Fruit fly (Drosophila melanogaster) whole organism, embryonic: ENCODE measurements around the gene CG46396.
A peak's percentile ranks its signal among the peaks of the same experiment; 100 is the strongest.

Experiments
- Atf3 ChIP-seq: fragments of 200-800 bp; sonication (Bioruptor generic); optimal IDR thresholded peaks from 3 replicates; lab custom pipeline; 2016; ENCODE audit warnings: missing biosample characterization, missing genetic modification characterization
- Atf6 ChIP-seq: fragments of 200-800 bp; sonication (Bioruptor generic); IDR thresholded peaks from 2 replicates; pipeline ENCODE4 v1.3.6; 2022; ENCODE audit warnings: missing biosample characterization, missing genetic modification characterization
- Bdp1 ChIP-seq: fragments of 200-800 bp; sonication (Bioruptor generic); optimal IDR thresholded peaks from 3 replicates; lab custom pipeline; 2016; ENCODE audit warnings: missing biosample characterization, missing genetic modification characterization
- Blimp-1 ChIP-seq: fragments of 200-800 bp; sonication (Bioruptor generic); optimal IDR thresholded peaks from 3 replicates; lab custom pipeline; 2018; ENCODE audit warnings: missing biosample characterization, missing genetic modification characterization, mild to moderate bottlenecking, moderate library complexity, missing genetic modification reagents
- Bteb2 ChIP-seq: fragments of 200-800 bp; sonication (Bioruptor generic); optimal IDR thresholded peaks from 2 replicates; lab custom pipeline; 2016; ENCODE audit warnings: missing biosample characterization, missing genetic modification characterization
- CG10209 ChIP-seq: fragments of 200-800 bp; sonication (Bioruptor generic); optimal IDR thresholded peaks from 3 replicates; lab custom pipeline; 2017; ENCODE audit warnings: missing biosample characterization, mild to moderate bottlenecking, missing genetic modification characterization, missing genetic modification reagents
- CG11247 ChIP-seq: fragments of 200-800 bp; sonication (Bioruptor generic); IDR thresholded peaks from 2 replicates; pipeline ENCODE4 v1.3.6; 2022; ENCODE audit warnings: missing biosample characterization, missing genetic modification characterization
- CG14441 ChIP-seq: fragments of 200-800 bp; sonication (Bioruptor generic); IDR thresholded peaks from 2 replicates; pipeline ENCODE4 v1.3.6; 2022; ENCODE audit warnings: missing biosample characterization, missing genetic modification characterization
- CG14710 ChIP-seq: fragments of 200-800 bp; sonication (Bioruptor generic); optimal IDR thresholded peaks from 3 replicates; lab custom pipeline; 2019; ENCODE audit warnings: missing biosample characterization, mild to moderate bottlenecking, missing genetic modification characterization, moderate library complexity
- CG1647 ChIP-seq: fragments of 200-800 bp; sonication (Bioruptor generic); optimal IDR thresholded peaks from 3 replicates; lab custom pipeline; 2016; ENCODE audit warnings: missing biosample characterization, missing genetic modification characterization
- CG17912 ChIP-seq: fragments of 200-800 bp; sonication (Bioruptor generic); optimal IDR thresholded peaks from 2 replicates; lab custom pipeline; 2018; ENCODE audit warnings: missing biosample characterization, mild to moderate bottlenecking, missing genetic modification characterization
- CG18011 ChIP-seq: fragments of 200-800 bp; sonication (Bioruptor generic); optimal IDR thresholded peaks from 2 replicates; lab custom pipeline; 2017; ENCODE audit warnings: missing biosample characterization, missing genetic modification characterization, mild to moderate bottlenecking, moderate library complexity, missing genotype
- CG18599 ChIP-seq: fragments of 200-800 bp; sonication (Bioruptor generic); optimal IDR thresholded peaks from 3 replicates; lab custom pipeline; 2017; ENCODE audit warnings: missing biosample characterization, missing genetic modification characterization, mild to moderate bottlenecking, moderate library complexity, missing genetic modification reagents
- CG2678 ChIP-seq: fragments of 200-800 bp; sonication (Bioruptor generic); optimal IDR thresholded peaks from 3 replicates; lab custom pipeline; 2019; ENCODE audit warnings: missing biosample characterization, mild to moderate bottlenecking, missing genetic modification characterization, moderate library complexity
- CG2889 ChIP-seq: fragments of 200-800 bp; sonication (Bioruptor generic); IDR thresholded peaks from 3 replicates; pipeline ENCODE4 v1.3.6; 2022; ENCODE audit warnings: missing biosample characterization, missing genetic modification characterization
- CG43689 ChIP-seq: fragments of 200-800 bp; sonication (Bioruptor generic); IDR thresholded peaks from 2 replicates; pipeline ENCODE4 v1.3.6; 2022; ENCODE audit warnings: missing biosample characterization, missing genetic modification characterization
- CG7556 ChIP-seq: fragments of 200-800 bp; sonication (Bioruptor generic); optimal IDR thresholded peaks from 2 replicates; lab custom pipeline; 2017; ENCODE audit warnings: missing biosample characterization, mild to moderate bottlenecking, missing genetic modification characterization
- CG9797 ChIP-seq: fragments of 200-800 bp; sonication (Bioruptor generic); optimal IDR thresholded peaks from 3 replicates; lab custom pipeline; 2018; ENCODE audit warnings: missing biosample characterization, mild to moderate bottlenecking, missing genetic modification characterization
- Doc2 ChIP-seq: fragments of 200-800 bp; sonication (Bioruptor generic); IDR thresholded peaks from 2 replicates; pipeline ENCODE4 v1.3.6; 2022; ENCODE audit warnings: missing biosample characterization, missing genetic modification characterization
- Ets65A ChIP-seq: fragments of 200-800 bp; sonication (Bioruptor generic); peaks from one replicate; lab custom pipeline; 2016; ENCODE audit warnings: missing biosample characterization, missing genetic modification characterization
- Gsc ChIP-seq: fragments of 200-800 bp; sonication (Bioruptor generic); IDR thresholded peaks from 2 replicates; pipeline ENCODE4 v1.3.6; 2022; ENCODE audit warnings: missing biosample characterization, missing genetic modification characterization
- Hsf ChIP-seq: fragments of 200-800 bp; sonication (Bioruptor generic); optimal IDR thresholded peaks from 3 replicates; lab custom pipeline; 2016; ENCODE audit warnings: missing biosample characterization, missing genetic modification characterization
- Nf-YA ChIP-seq: fragments of 200-800 bp; sonication (Bioruptor generic); IDR thresholded peaks from 2 replicates; pipeline ENCODE4 v1.3.6; 2022; ENCODE audit warnings: missing biosample characterization, missing genetic modification characterization
- Usf ChIP-seq: fragments of 200-800 bp; sonication (Bioruptor generic); optimal IDR thresholded peaks from 2 replicates; lab custom pipeline; 2017; ENCODE audit warnings: missing genotype, missing biosample characterization, missing genetic modification characterization
- ap ChIP-seq: fragments of 200-800 bp; sonication (Bioruptor generic); IDR thresholded peaks from 2 replicates; pipeline ENCODE4 v1.3.6; 2022; ENCODE audit warnings: missing biosample characterization, missing genetic modification characterization
- ara ChIP-seq: fragments of 200-800 bp; sonication (Bioruptor generic); IDR thresholded peaks from 2 replicates; pipeline ENCODE4 v1.3.6; 2022; ENCODE audit warnings: missing biosample characterization, missing genetic modification characterization
- eyg ChIP-seq: fragments of 200-800 bp; sonication (Bioruptor generic); optimal IDR thresholded peaks from 3 replicates; lab custom pipeline; 2016; ENCODE audit warnings: missing biosample characterization, missing genetic modification characterization
- gfzf ChIP-seq: fragments of 200-800 bp; sonication (Bioruptor generic); optimal IDR thresholded peaks from 2 replicates; lab custom pipeline; 2016; ENCODE audit warnings: missing biosample characterization, mild to moderate bottlenecking, missing genetic modification characterization, moderate library complexity
- gsb-n ChIP-seq: fragments of 200-800 bp; sonication (Bioruptor generic); optimal IDR thresholded peaks from 3 replicates; lab custom pipeline; 2018; ENCODE audit warnings: missing biosample characterization, mild to moderate bottlenecking, missing genetic modification characterization
- kni ChIP-seq: fragments of 200-800 bp; sonication (Bioruptor generic); optimal IDR thresholded peaks from 3 replicates; lab custom pipeline; 2017; ENCODE audit warnings: mild to moderate bottlenecking, missing biosample characterization, missing genetic modification reagents, missing genetic modification characterization
- nerfin-1 ChIP-seq: fragments of 200-800 bp; sonication (Bioruptor generic); optimal IDR thresholded peaks from 3 replicates; lab custom pipeline; 2019; ENCODE audit warnings: missing biosample characterization, mild to moderate bottlenecking, missing genetic modification characterization, moderate library complexity
- org-1 ChIP-seq: fragments of 200-800 bp; sonication (Bioruptor generic); optimal IDR thresholded peaks from 2 replicates; lab custom pipeline; 2017; ENCODE audit warnings: missing biosample characterization, missing genetic modification characterization
- otp ChIP-seq: fragments of 200-800 bp; sonication (Bioruptor generic); IDR thresholded peaks from 3 replicates; pipeline ENCODE4, ENCODE4 v1.3.6; 2022; ENCODE audit warnings: missing biosample characterization, missing genetic modification characterization
- psq ChIP-seq: fragments of 200-800 bp; sonication (Bioruptor generic); optimal IDR thresholded peaks from 2 replicates; lab custom pipeline; 2017; ENCODE audit warnings: missing biosample characterization, missing genetic modification characterization
- pzg ChIP-seq: fragments of 200-800 bp; sonication (Bioruptor generic); optimal IDR thresholded peaks from 3 replicates; lab custom pipeline; 2018; ENCODE audit warnings: missing biosample characterization, mild to moderate bottlenecking, missing genetic modification characterization, moderate library complexity
- ranshi ChIP-seq: fragments of 200-800 bp; sonication (Bioruptor generic); IDR thresholded peaks from 2 replicates; pipeline ENCODE4 v1.3.6; 2022; ENCODE audit warnings: missing biosample characterization, missing genetic modification characterization
- salm ChIP-seq: fragments of 200-800 bp; sonication (Bioruptor generic); optimal IDR thresholded peaks from 2 replicates; lab custom pipeline; 2018; ENCODE audit warnings: missing biosample characterization, mild to moderate bottlenecking, missing genetic modification characterization
- scrt ChIP-seq: fragments of 200-800 bp; sonication (Bioruptor generic); optimal IDR thresholded peaks from 2 replicates; lab custom pipeline; 2018; ENCODE audit warnings: missing biosample characterization, mild to moderate bottlenecking, missing genetic modification characterization, moderate library complexity
- ssp ChIP-seq: fragments of 200-800 bp; sonication (Bioruptor generic); IDR thresholded peaks from 2 replicates; pipeline ENCODE4 v1.3.6; 2022; ENCODE audit warnings: missing biosample characterization, missing genetic modification characterization
- tio ChIP-seq: fragments of 200-800 bp; sonication (Bioruptor generic); optimal IDR thresholded peaks from 2 replicates; lab custom pipeline; 2017; ENCODE audit warnings: missing biosample characterization, missing genetic modification characterization, inconsistent platforms
- ttk ChIP-seq: fragments of 200-800 bp; sonication (Bioruptor generic); IDR thresholded peaks from 2 replicates; pipeline ENCODE4 v2.1.2; 2022; ENCODE audit warnings: missing biosample characterization, missing genetic modification characterization

CG46396 gene

DNA sequence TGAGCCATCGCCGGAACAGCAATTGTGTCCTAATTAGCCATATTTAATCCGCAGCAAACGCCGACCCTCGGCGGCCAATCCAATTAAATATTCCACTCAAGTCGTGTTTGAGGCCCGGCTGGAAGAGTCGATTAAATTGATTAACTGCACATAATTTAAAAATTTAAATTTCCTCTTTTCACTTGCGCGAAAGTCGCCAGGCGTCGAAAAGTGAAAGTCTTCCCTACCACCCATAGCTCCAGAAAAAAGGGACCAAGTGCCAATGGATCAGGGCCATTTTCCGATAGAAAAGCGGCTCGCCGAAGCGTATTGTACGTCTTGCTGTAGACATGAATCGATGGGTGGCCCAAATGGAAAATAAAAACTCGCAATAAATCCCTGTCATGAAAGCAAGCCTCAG, 33.6 kb downstream of the CG46396 start:
- TF ChIP-seq Ets65A (GFP tag; lab: Kevin White, UChicago) (peak; percentile 74), CG2889 (GFP tag; lab: Robert Waterston, UW) (no peak), Blimp-1 (GFP tag; lab: Kevin White, UChicago) (peak; percentile 57)

DNA sequence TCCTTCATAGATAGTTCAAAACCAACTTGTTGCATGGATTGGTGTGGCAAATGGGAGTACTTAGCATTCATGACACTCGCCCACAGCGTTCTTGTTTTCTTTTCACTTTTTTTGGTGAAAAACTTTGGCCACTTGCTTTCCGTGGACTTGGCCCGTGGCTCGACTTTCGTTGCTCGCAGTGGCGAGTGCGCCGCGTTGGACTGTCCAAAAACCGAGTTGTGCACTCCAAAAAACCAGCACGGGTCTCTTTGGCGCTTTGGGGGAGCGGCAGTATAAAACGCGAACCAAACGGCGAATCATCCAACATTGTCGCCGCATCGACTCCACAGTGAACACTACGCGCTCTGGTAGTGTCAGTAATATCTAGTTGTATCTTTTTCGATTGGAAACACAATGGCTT, 36.0 kb downstream of the CG46396 start, which contains the start of gene Osi20:
Gene Osi20 (plus strand): TSS at position 301 of the 400 bp plus-strand sequence.
- 0 out of 2 replicates have a peak, but pooled peaks have one; percentile 18 for TF ChIP-seq ara (GFP tag; lab: Robert Waterston, UW)
- TF ChIP-seq ssp (GFP tag; lab: Robert Waterston, UW): no peak
- TF ChIP-seq Blimp-1 (GFP tag; lab: Kevin White, UChicago): peak; percentile 50

DNA sequence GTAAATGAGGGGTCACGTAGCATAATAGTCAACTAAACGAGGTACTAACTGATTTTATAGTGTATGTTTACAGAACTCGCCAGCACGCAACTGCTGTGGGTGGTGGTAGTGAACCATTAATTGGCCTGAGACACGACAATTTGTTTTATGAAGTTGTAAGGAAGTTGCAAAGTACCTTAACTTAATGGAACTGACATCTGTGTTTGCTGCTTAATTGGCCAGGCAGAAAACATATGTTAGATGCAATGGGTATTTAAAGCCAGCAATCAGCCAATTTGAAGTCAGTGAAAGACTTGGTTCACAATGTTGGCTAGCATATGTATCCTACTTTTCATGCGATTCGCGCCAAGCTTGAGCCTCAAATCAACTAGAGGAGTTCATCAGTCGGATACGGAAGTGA, 37.8 kb downstream of the CG46396 start, which contains the start of gene CG17917:
Gene CG17917 (plus strand): TSS at position 301 of the 400 bp plus-strand sequence.
- TF ChIP-seq CG18011 (GFP tag; lab: Kevin White, UChicago) (no peak), gsb-n (no peak), ap (GFP tag; lab: Robert Waterston, UW) (no peak), CG11247 (GFP tag; lab: Robert Waterston, UW) (no peak), org-1 (GFP tag; lab: Kevin White, UChicago) (no peak), CG43689 (no peak), Doc2 (GFP tag; lab: Robert Waterston, UW) (no peak), kni (GFP tag; lab: Kevin White, UChicago) (no peak), Nf-YA (GFP tag; lab: Robert Waterston, UW) (no peak), otp (GFP tag; lab: Robert Waterston, UW) (no peak), CG14441 (GFP tag; lab: Robert Waterston, UW) (no peak), Hsf (GFP tag; lab: Kevin White, UChicago) (no peak), nerfin-1 (tag; lab: Kevin White, UChicago) (no peak), salm (no peak), CG9797 (GFP tag; lab: Kevin White, UChicago) (no peak), pzg (no peak), CG7556 (GFP tag; lab: Kevin White, UChicago) (no peak), CG14710 (tag; lab: Kevin White, UChicago) (no peak), CG1647 (no peak)

dm6 chr3R:6342702-6343101, 38.9 kb downstream of the CG46396 start, which contains the start of gene CG10298:
Gene CG10298, plus strand, starts transcription at chr3R:6343002.
- TF ChIP-seq gfzf: no peak
- no peak for TF ChIP-seq psq (GFP tag; lab: Kevin White, UChicago)
- TF ChIP-seq tio (GFP tag; lab: Kevin White, UChicago): no peak
- no peak for TF ChIP-seq ranshi (GFP tag; lab: Robert Waterston, UW)
- no peak for TF ChIP-seq ssp (GFP tag; lab: Robert Waterston, UW)
- no peak for TF ChIP-seq scrt (GFP tag; lab: Kevin White, UChicago)
- no peak for TF ChIP-seq CG2678 (tag; lab: Kevin White, UChicago)
- no peak for TF ChIP-seq Bdp1 (GFP tag; lab: Kevin White, UChicago)
- no peak for TF ChIP-seq CG17912 (GFP tag; lab: Kevin White, UChicago)
- no peak for TF ChIP-seq Atf6 (GFP tag; lab: Robert Waterston, UW)
- no peak for TF ChIP-seq Atf3
- TF ChIP-seq Gsc (GFP tag; lab: Robert Waterston, UW): no peak
- no peak for TF ChIP-seq CG18599 (GFP tag; lab: Kevin White, UChicago)
- TF ChIP-seq Usf (GFP tag; lab: Kevin White, UChicago): no peak
- TF ChIP-seq Bteb2 (GFP tag; lab: Kevin White, UChicago): no peak
- no peak for TF ChIP-seq eyg (GFP tag; lab: Kevin White, UChicago)
- no peak for TF ChIP-seq ttk (GFP tag; lab: Robert Waterston, UW)
- no peak for TF ChIP-seq CG10209 (GFP tag; lab: Kevin White, UChicago)
